Worm (Caenorhabditis elegans) whole organism, young adult: ENCODE measurements around the gene Y116A8C.463.

Experiments used
- C17E4.6 ChIP-seq: fragments of 200-800 bp; sonication (Bioruptor generic); IDR thresholded peaks from 2 replicates; pipeline ENCODE4 v1.3.6; 2022; ENCODE audit warnings: missing genetic modification reagents, missing genetic modification characterization, missing compliant biosample characterization
- D2030.7 ChIP-seq: fragments of 200-800 bp; sonication (Bioruptor generic); IDR thresholded peaks from 2 replicates; pipeline ENCODE4 v1.3.6; 2022; ENCODE audit warnings: missing genetic modification reagents, missing genetic modification characterization, missing compliant biosample characterization
- F33H1.4 ChIP-seq: fragments of 200-800 bp; sonication (Bioruptor generic); IDR thresholded peaks from 2 replicates; pipeline ENCODE4 v1.3.6; 2022; ENCODE audit warnings: missing genetic modification reagents, missing genetic modification characterization, missing compliant biosample characterization
- F55B11.4 ChIP-seq: sonication (generic microtip); optimal IDR thresholded peaks from 2 replicates; lab custom pipeline; 2016; ENCODE audit warnings: missing compliant biosample characterization, missing genetic modification characterization, borderline replicate concordance; ENCODE audit not compliant: insufficient read depth
- K12H6.12 ChIP-seq: fragments of 200-800 bp; sonication (Bioruptor generic); optimal IDR thresholded peaks from 2 replicates; lab custom pipeline; 2018; ENCODE audit warnings: mild to moderate bottlenecking, missing genetic modification characterization, missing compliant biosample characterization
- T26A5.8 ChIP-seq: sonication (generic microtip); optimal IDR thresholded peaks from 2 replicates; lab custom pipeline; 2016; ENCODE audit warnings: missing genetic modification characterization, missing compliant biosample characterization
- Y67H2A.10 ChIP-seq: fragments of 200-800 bp; sonication (Bioruptor generic); conservative IDR thresholded peaks from 2 replicates; pipeline ENCODE4 v1.3.6; 2022; ENCODE audit warnings: missing genetic modification reagents, missing genetic modification characterization, missing compliant biosample characterization
- Y95B8A.8 ChIP-seq: fragments of 200-800 bp; sonication (Bioruptor generic); IDR thresholded peaks from 2 replicates; pipeline ENCODE4 v1.3.6; 2022; ENCODE audit warnings: missing genetic modification reagents, missing genetic modification characterization, missing compliant biosample characterization
- akir-1 ChIP-seq: fragments of 200-800 bp; sonication (Bioruptor generic); optimal IDR thresholded peaks from 2 replicates; lab custom pipeline; 2018; ENCODE audit warnings: mild to moderate bottlenecking, missing genetic modification characterization, moderate library complexity, missing compliant biosample characterization
- aptf-3 ChIP-seq: fragments of 200-800 bp; sonication (Bioruptor generic); IDR thresholded peaks from 2 replicates; pipeline ENCODE4 v1.3.6; 2022; ENCODE audit warnings: missing genetic modification characterization, missing compliant biosample characterization
- bed-2 ChIP-seq: fragments of 200-800 bp; sonication (Bioruptor generic); IDR thresholded peaks from 2 replicates; pipeline ENCODE4 v1.3.6; 2022; ENCODE audit warnings: missing genetic modification reagents, missing genetic modification characterization, missing compliant biosample characterization
- cebp-2 ChIP-seq: fragments of 200-800 bp; sonication (Bioruptor generic); IDR thresholded peaks from 2 replicates; pipeline ENCODE4 v1.3.6; 2022; ENCODE audit warnings: missing genetic modification characterization, missing compliant biosample characterization
- ceh-100 ChIP-seq: fragments of 200-800 bp; sonication (Bioruptor generic); IDR thresholded peaks from 2 replicates; pipeline ENCODE4 v1.3.6; 2022; ENCODE audit warnings: missing genetic modification reagents, missing genetic modification characterization, missing compliant biosample characterization
- chd-7 ChIP-seq: sonication (generic microtip); optimal IDR thresholded peaks from 2 replicates; lab custom pipeline; 2016; ENCODE audit warnings: mild to moderate bottlenecking, missing genetic modification characterization, moderate library complexity, missing compliant biosample characterization
- die-1 ChIP-seq: sonication (generic microtip); optimal IDR thresholded peaks from 2 replicates; lab custom pipeline; 2016; ENCODE audit warnings: missing genotype, mild to moderate bottlenecking, missing genetic modification characterization, missing compliant biosample characterization
- egl-44 ChIP-seq: fragments of 200-800 bp; sonication (Bioruptor generic); IDR thresholded peaks from 2 replicates; pipeline ENCODE4 v1.3.6; 2022; ENCODE audit warnings: missing genetic modification reagents, missing genetic modification characterization, missing compliant biosample characterization
- egrh-3 ChIP-seq: fragments of 200-800 bp; sonication (Bioruptor generic); IDR thresholded peaks from 2 replicates; pipeline ENCODE4 v1.3.6; 2022; ENCODE audit warnings: missing genetic modification reagents, missing genetic modification characterization, missing compliant biosample characterization
- ekl-4 ChIP-seq: fragments of 200-800 bp; sonication (Bioruptor generic); IDR thresholded peaks from 2 replicates; pipeline ENCODE4 v1.3.6; 2022; ENCODE audit warnings: missing genetic modification reagents, missing genetic modification characterization, missing compliant biosample characterization
- gei-17 ChIP-seq: fragments of 200-800 bp; sonication (Bioruptor generic); optimal IDR thresholded peaks from 2 replicates; lab custom pipeline; 2018; ENCODE audit warnings: mild to moderate bottlenecking, missing genetic modification characterization, missing compliant biosample characterization
- hsf-1 ChIP-seq: fragments of 200-800 bp; sonication (Bioruptor generic); IDR thresholded peaks from 2 replicates; pipeline ENCODE4 v1.3.6; 2022; ENCODE audit warnings: missing genetic modification reagents, missing genetic modification characterization, missing compliant biosample characterization
- lin-35 ChIP-seq, 3 experiments: fragments of 150-350 bp in 2 of 3; sonication (generic microtip) in 1 of 3; optimal IDR thresholded peaks; 2 replicates each; lab custom pipeline; 2014 to 2018; ENCODE audit warnings: missing biosample characterization in 3 of 3, missing genetic modification characterization in 3 of 3, missing genetic modification reagents in 3 of 3
- lin-40 ChIP-seq: sonication (generic microtip); optimal IDR thresholded peaks from 2 replicates; lab custom pipeline; 2016; ENCODE audit warnings: missing genetic modification characterization, mild to moderate bottlenecking, missing compliant biosample characterization, missing genotype, missing genetic modification reagents
- lin-54 ChIP-seq: fragments of 200-800 bp; sonication (Bioruptor generic); optimal IDR thresholded peaks from 2 replicates; lab custom pipeline; 2018; ENCODE audit warnings: mild to moderate bottlenecking, missing genetic modification characterization, missing compliant biosample characterization
- lsy-27 ChIP-seq: sonication (generic microtip); optimal IDR thresholded peaks from 2 replicates; lab custom pipeline; 2017; ENCODE audit warnings: missing genetic modification characterization, mild to moderate bottlenecking, missing compliant biosample characterization, antibody characterized with exemption, missing genotype, borderline replicate concordance; ENCODE audit not compliant: insufficient read depth
- mel-28 ChIP-seq: sonication (generic microtip); optimal IDR thresholded peaks from 2 replicates; lab custom pipeline; 2016; ENCODE audit warnings: borderline replicate concordance, mild to moderate bottlenecking, missing genetic modification characterization, missing compliant biosample characterization
- mes-4 ChIP-seq: sonication (generic microtip); optimal IDR thresholded peaks from 2 replicates; lab custom pipeline; 2016; ENCODE audit warnings: missing genotype, missing genetic modification characterization, missing compliant biosample characterization
- mxl-1 ChIP-seq: sonication (generic microtip); optimal IDR thresholded peaks from 2 replicates; lab custom pipeline; 2016; ENCODE audit warnings: missing genetic modification characterization, missing compliant biosample characterization
- nfya-2 ChIP-seq: fragments of 200-800 bp; sonication (Bioruptor generic); IDR thresholded peaks from 2 replicates; pipeline ENCODE4 v1.3.6; 2022; ENCODE audit warnings: missing genetic modification reagents, missing genetic modification characterization, missing compliant biosample characterization
- nfyb-1 ChIP-seq: fragments of 200-800 bp; sonication (Bioruptor generic); IDR thresholded peaks from 2 replicates; pipeline ENCODE4 v1.3.6; 2022; ENCODE audit warnings: missing genetic modification reagents, missing genetic modification characterization, missing compliant biosample characterization
- nhr-120 ChIP-seq: fragments of 200-800 bp; sonication (Bioruptor generic); IDR thresholded peaks from 2 replicates; pipeline ENCODE4 v1.3.6; 2022; ENCODE audit warnings: missing genetic modification characterization, missing compliant biosample characterization
- nhr-27 ChIP-seq: fragments of 200-800 bp; sonication (Bioruptor generic); optimal IDR thresholded peaks from 2 replicates; lab custom pipeline; 2018; ENCODE audit warnings: mild to moderate bottlenecking, missing genetic modification characterization, moderate library complexity, missing compliant biosample characterization
- nhr-90 ChIP-seq: sonication (generic microtip); optimal IDR thresholded peaks from 2 replicates; lab custom pipeline; 2016; ENCODE audit warnings: missing genotype, mild to moderate bottlenecking, missing genetic modification characterization, missing compliant biosample characterization
- pha-4 ChIP-seq: fragments of 150-350 bp; sonication (generic microtip); optimal IDR thresholded peaks from 2 replicates; lab custom pipeline; 2014; ENCODE audit warnings: missing biosample characterization, missing genetic modification reagents, missing genetic modification characterization
- snpc-1.1 ChIP-seq: sonication (generic microtip); optimal IDR thresholded peaks from 2 replicates; lab custom pipeline; 2017; ENCODE audit warnings: missing genetic modification characterization, mild to moderate bottlenecking, missing compliant biosample characterization, antibody characterized with exemption, moderate library complexity, missing genotype, missing genetic modification reagents; ENCODE audit not compliant: insufficient read depth
- snpc-4 ChIP-seq, 5 experiments: fragments of 150-350 bp in 1 of 5; sonication (generic microtip) in 4 of 5; optimal IDR thresholded peaks; 2 replicates each; lab custom pipeline; 2014 to 2018; ENCODE audit warnings: missing genetic modification characterization in 5 of 5, missing biosample characterization in 3 of 5, antibody characterized with exemption in 2 of 5, mild to moderate bottlenecking in 2 of 5, missing compliant biosample characterization in 2 of 5, missing genotype in 2 of 5, moderate library complexity in 2 of 5, missing genetic modification reagents in 1 of 5
- tbp1 ChIP-seq: fragments of 200-800 bp; sonication (Bioruptor generic); optimal IDR thresholded peaks from 2 replicates; lab custom pipeline; 2018; ENCODE audit warnings: mild to moderate bottlenecking, missing genetic modification characterization, missing compliant biosample characterization
- tlf-1 ChIP-seq: fragments of 200-800 bp; sonication (Bioruptor generic); optimal IDR thresholded peaks from 2 replicates; lab custom pipeline; 2018; ENCODE audit warnings: mild to moderate bottlenecking, missing genetic modification characterization, missing compliant biosample characterization
- xnd-1 ChIP-seq: sonication (generic microtip); optimal IDR thresholded peaks from 2 replicates; lab custom pipeline; 2016; ENCODE audit warnings: missing genotype, missing genetic modification reagents, missing genetic modification characterization, missing compliant biosample characterization
- zfh-2 ChIP-seq: fragments of 200-800 bp; sonication (Bioruptor generic); conservative IDR thresholded peaks from 2 replicates; pipeline ENCODE4 v1.3.6; 2022; ENCODE audit warnings: missing genetic modification reagents, missing genetic modification characterization, missing compliant biosample characterization
- zim-3 ChIP-seq: sonication (generic microtip); optimal IDR thresholded peaks from 2 replicates; lab custom pipeline; 2017; ENCODE audit warnings: mild to moderate bottlenecking, missing genetic modification characterization, moderate library complexity, missing compliant biosample characterization
- ztf-25 ChIP-seq: fragments of 200-800 bp; sonication (Bioruptor generic); IDR thresholded peaks from 2 replicates; pipeline ENCODE4 v1.3.6; 2022; ENCODE audit warnings: missing genetic modification reagents, missing genetic modification characterization, missing compliant biosample characterization

Y116A8C.463 gene

ce11 chrIV:16920041-16920440 is 516 bp downstream of the Y116A8C.463 start, which contains the start of gene nep-23:
TSS of gene nep-23 (plus strand) at chrIV:16920341.
- TF ChIP-seq Y95B8A.8 (GFP tag; lab: Robert Waterston, UW): no peak
- TF ChIP-seq mes-4 (tag; lab: Kevin White, UChicago): no peak
- TF ChIP-seq zim-3 (tag; lab: Kevin White, UChicago): no peak
- no peak for TF ChIP-seq lin-54 (GFP tag; lab: Kevin White, UChicago)
- TF ChIP-seq ceh-100 (GFP tag; lab: Robert Waterston, UW): no peak
- TF ChIP-seq xnd-1 (tag; lab: Kevin White, UChicago): no peak
- no peak for TF ChIP-seq gei-17 (GFP tag; lab: Kevin White, UChicago)
- TF ChIP-seq mel-28: no peak
- TF ChIP-seq nfyb-1: no peak
- TF ChIP-seq C17E4.6 (GFP tag; lab: Robert Waterston, UW): no peak
- no peak for TF ChIP-seq lsy-27 (tag; lab: Kevin White, UChicago)
- no peak for TF ChIP-seq ztf-25 (GFP tag; lab: Robert Waterston, UW)
- no peak for TF ChIP-seq egl-44 (GFP tag; lab: Robert Waterston, UW)
- TF ChIP-seq lin-40: no peak
- no peak for TF ChIP-seq snpc-1.1 (tag; lab: Kevin White, UChicago)
- no peak for TF ChIP-seq K12H6.12 (tag; lab: Kevin White, UChicago)
- TF ChIP-seq F33H1.4: no peak
- no peak for TF ChIP-seq T26A5.8 (tag; lab: Kevin White, UChicago)
- no peak for TF ChIP-seq akir-1 (GFP tag; lab: Kevin White, UChicago)
- TF ChIP-seq D2030.7: no peak

ce11 chrIV:16921999-16922398 is 2.5 kb downstream of the Y116A8C.463 start:
- TF ChIP-seq ekl-4 (no peak), cebp-2 (GFP tag; lab: Robert Waterston, UW) (no peak), die-1 (tag; lab: Kevin White, UChicago) (no peak), chd-7 (no peak), tlf-1 (GFP tag; lab: Kevin White, UChicago) (no peak), snpc-4 (GFP tag; optimal IDR thresholded peaks at IDR 0.05; lab: Kevin White, UChicago) (no peak), snpc-4 (tag; optimal IDR thresholded peaks at IDR 0.05; lab: Kevin White, UChicago) (peak in 1 of 4 experiments; percentile 15), egl-44 (GFP tag; lab: Robert Waterston, UW) (no peak), Y95B8A.8 (GFP tag; lab: Robert Waterston, UW) (no peak), nfya-2 (GFP tag; lab: Robert Waterston, UW) (no peak), lsy-27 (tag; lab: Kevin White, UChicago) (no peak), zfh-2 (GFP tag; lab: Robert Waterston, UW) (peak; percentile 52)

- TF ChIP-seq nfyb-1: no peak
- no peak for TF ChIP-seq tbp1 (GFP tag; lab: Kevin White, UChicago)
- no peak for TF ChIP-seq mel-28
- TF ChIP-seq, all 124 proteins: peak for 0
Observed at ce11 chrIV:16924092-16924491, 4.6 kb downstream of the Y116A8C.463 start, which contains the start of gene nep-24. TSS of gene nep-24 (plus strand) at chrIV:16924392.

ce11 chrIV:16925363-16925863 is 5.9 kb downstream of the Y116A8C.463 start:
- no peak for TF ChIP-seq aptf-3 (GFP tag; lab: Robert Waterston, UW)
- 0 out of 2 replicates have a peak, but pooled peaks have one; percentile 24 for TF ChIP-seq hsf-1 (GFP tag; lab: Robert Waterston, UW)
- no peak for TF ChIP-seq nhr-90 (tag; lab: Kevin White, UChicago)
- TF ChIP-seq snpc-1.1 (tag; lab: Kevin White, UChicago): peak; percentile 47
- no peak for TF ChIP-seq F55B11.4 (tag; lab: Kevin White, UChicago)
- no peak for TF ChIP-seq nhr-120 (GFP tag; lab: Robert Waterston, UW)
- no peak for TF ChIP-seq nhr-27 (tag; lab: Kevin White, UChicago)
- TF ChIP-seq zfh-2 (GFP tag; lab: Robert Waterston, UW): peak; percentile 89
- no peak for TF ChIP-seq Y67H2A.10 (GFP tag; lab: Robert Waterston, UW)
- peak; percentile 48; the same call in 1 of the 2 replicates for TF ChIP-seq egrh-3 (GFP tag; lab: Robert Waterston, UW)
- no peak for TF ChIP-seq lin-35 (GFP tag; optimal IDR thresholded peaks at IDR 0.05; lab: Kevin White, UChicago)
- 0 out of 2 replicates have a peak, but pooled peaks have one; percentile 40 for TF ChIP-seq bed-2 (GFP tag; lab: Robert Waterston, UW)
- TF ChIP-seq mxl-1 (tag; lab: Kevin White, UChicago): no peak
- no peak for TF ChIP-seq pha-4 (tag; lab: Kevin White, UChicago)
- TF ChIP-seq snpc-4 (GFP tag; optimal IDR thresholded peaks at IDR 0.05; lab: Kevin White, UChicago): no peak
- TF ChIP-seq snpc-4 (tag; optimal IDR thresholded peaks at IDR 0.05; lab: Kevin White, UChicago): peak in 1 of 4 experiments; percentile 81
